Fruit fly (Drosophila melanogaster) S2 (cell line): Measurements from ENCODE around the gene CG44362.

Experiments
- CG8478 ChIP-seq: fragments of >200 bp; optimal IDR thresholded peaks from 2 replicates; lab custom pipeline; 2018
- CTCF ChIP-seq, 2 experiments: fragments of >200 bp; optimal IDR thresholded peaks; 2 replicates each; lab custom pipeline; 2018

DNA sequence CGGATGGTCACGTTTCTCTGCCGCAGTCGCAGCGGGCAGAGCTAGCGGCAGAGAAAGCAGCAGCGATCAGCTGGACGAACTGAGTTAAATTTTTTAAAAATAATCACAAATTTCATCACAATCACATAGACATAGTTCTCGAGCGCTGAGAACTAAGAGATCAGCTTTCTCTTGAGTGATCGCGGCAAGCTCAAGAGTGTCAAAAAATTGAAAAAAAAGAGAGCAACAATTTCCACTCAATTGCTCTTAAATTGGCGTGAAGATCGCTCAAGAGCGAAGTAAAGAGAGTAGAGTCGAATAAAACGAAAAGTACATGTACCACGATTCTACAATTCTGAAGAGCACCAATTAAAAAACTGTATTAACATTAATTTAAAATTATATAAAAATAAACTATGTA, 31.0 kb downstream of the CG44362 start:
- no peak for TF ChIP-seq CG8478 (lab: Kevin White, UChicago)
- no peak for TF ChIP-seq CTCF (optimal IDR thresholded peaks at IDR 0.05; lab: Kevin White, UChicago)
